Worm (Caenorhabditis elegans) whole organism, L4 larva: Measurements from ENCODE around the gene pigc-1.

Source experiments
- Y48G9A.11 ChIP-seq: fragments of 200-800 bp; sonication (Bioruptor generic); IDR thresholded peaks from 2 replicates; pipeline ENCODE4 v1.3.6; 2022; ENCODE audit warnings: missing genetic modification reagents, missing genetic modification characterization, missing compliant biosample characterization
- arid-1 ChIP-seq: fragments of 200-800 bp; sonication (Bioruptor generic); conservative IDR thresholded peaks from 2 replicates; pipeline ENCODE4 v1.3.6; 2022; ENCODE audit warnings: missing genetic modification reagents, missing genetic modification characterization, missing compliant biosample characterization
- lin-39 ChIP-seq: fragments of 150-350 bp; optimal IDR thresholded peaks from 2 replicates; lab custom pipeline; 2014; ENCODE audit warnings: missing biosample characterization, missing genetic modification reagents, missing genetic modification characterization
- nhr-41 ChIP-seq: fragments of 200-800 bp; sonication (Bioruptor generic); IDR thresholded peaks from 2 replicates; pipeline ENCODE4 v1.3.6; 2022; ENCODE audit warnings: missing genetic modification reagents, missing genetic modification characterization, missing compliant biosample characterization

DNA sequence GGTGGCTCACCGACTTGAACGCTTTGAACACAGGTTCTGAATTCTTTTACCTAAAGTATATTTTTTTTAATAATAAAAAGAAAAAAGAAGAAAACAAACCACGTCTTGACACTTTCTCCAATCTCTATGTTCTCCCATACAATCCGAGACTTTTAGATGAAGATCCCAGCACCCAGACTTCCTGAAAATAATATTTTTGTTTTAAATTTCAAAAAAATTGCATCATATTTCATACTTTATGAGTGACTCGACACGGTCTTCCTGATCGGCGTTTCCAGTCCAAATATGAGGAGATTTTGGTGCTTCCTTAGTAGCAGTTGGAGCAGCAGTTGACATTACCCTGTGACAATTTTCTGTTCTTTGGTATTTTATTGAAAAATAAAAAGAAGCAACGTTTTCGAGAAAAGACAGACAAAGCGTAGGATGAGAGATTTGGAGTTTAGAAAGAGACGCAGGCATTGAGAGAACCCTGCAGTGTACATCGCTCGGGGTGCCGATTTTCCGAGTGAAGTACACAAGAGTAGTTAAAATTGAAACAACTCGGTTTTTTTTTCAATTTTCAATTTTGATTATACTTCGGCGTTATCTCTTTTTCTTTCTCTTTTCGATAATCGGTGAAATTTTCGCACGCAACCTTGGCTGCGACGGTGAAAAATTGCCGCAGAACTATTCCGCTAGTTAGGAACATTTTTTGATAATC is 7.2 kb downstream of the pigc-1 start, which contains the start of the genes coa-4 and T20D3.14:
- no peak for TF ChIP-seq nhr-41 (GFP tag; lab: Robert Waterston, UW)
- no peak for TF ChIP-seq lin-39
- TF ChIP-seq Y48G9A.11 (GFP tag; lab: Robert Waterston, UW) = no peak
- no peak for TF ChIP-seq arid-1
